Fruit fly (Drosophila melanogaster) whole organism, adult: ENCODE data around the gene RpL18.

ENCODE experiments used
- CG33017 ChIP-seq: fragments of 200-800 bp; sonication (Bioruptor generic); optimal IDR thresholded peaks from 2 replicates; lab custom pipeline; 2018; ENCODE audit warnings: missing biosample characterization, mild to moderate bottlenecking, missing genetic modification characterization, moderate library complexity
- Crg-1 ChIP-seq: fragments of 200-800 bp; sonication (Bioruptor generic); optimal IDR thresholded peaks from 2 replicates; lab custom pipeline; 2016; ENCODE audit warnings: missing biosample characterization, missing genetic modification characterization

DNA sequence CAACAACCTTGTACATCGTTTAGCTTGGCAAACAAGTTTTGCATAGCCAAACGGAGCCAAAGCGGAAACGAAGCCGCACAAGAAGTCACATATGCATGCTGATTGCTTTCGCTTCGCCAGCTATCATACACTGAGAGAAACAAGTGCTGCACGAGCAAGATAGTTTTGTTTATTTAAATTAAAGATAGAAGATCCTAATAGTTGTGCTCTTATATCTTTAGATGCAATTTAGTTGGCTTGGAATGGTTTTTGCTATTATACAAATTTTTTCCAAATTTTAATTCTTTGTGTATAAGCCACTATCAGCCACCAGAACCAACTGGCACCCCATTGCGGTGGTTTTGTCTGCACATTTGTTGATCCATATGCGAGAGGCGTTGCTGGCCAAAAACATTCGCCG, 42.4 kb upstream of the RpL18 start:
- no peak for TF ChIP-seq CG33017 (tag; lab: Kevin White, UChicago)
- no peak for TF ChIP-seq Crg-1
